Worm (Caenorhabditis elegans): ENCODE measurements around the gene F42D1.4.
A peak's percentile ranks its signal among the peaks of the same experiment; 100 is the strongest.

The F42D1.4 gene

ce11 chrX:14790320-14791048, 16.6 kb upstream of the F42D1.4 start, which contains the start of gene tatn-1 (continued):
- no peak for TF ChIP-seq C34B4.2 (tag; optimal IDR thresholded peaks at IDR 0.05)
- no peak for TF ChIP-seq fkh-4 (tag; optimal IDR thresholded peaks at IDR 0.05; ENCODE audit: borderline replicate concordance)
- no peak for TF ChIP-seq ceh-63 (GFP tag; optimal IDR thresholded peaks at IDR 0.05)
- TF ChIP-seq swsn-7 (tag; optimal IDR thresholded peaks at IDR 0.05), result peak; percentile 41
- no peak for TF ChIP-seq C04F5.9 (tag; optimal IDR thresholded peaks at IDR 0.05)
- TF ChIP-seq snu-23 (GFP tag; optimal IDR thresholded peaks at IDR 0.05), result peak; percentile 85
- TF ChIP-seq fos-1 (tag; optimal IDR thresholded peaks at IDR 0.05), result no peak
- TF ChIP-seq mab-9 (GFP tag; IDR thresholded peaks at IDR 0.05), result no peak
- TF ChIP-seq nhr-47 (tag; optimal IDR thresholded peaks at IDR 0.05), result peak; percentile 78
- no peak for TF ChIP-seq unc-86 (tag; optimal IDR thresholded peaks at IDR 0.05)
- no peak for TF ChIP-seq unc-62 (GFP tag; optimal IDR thresholded peaks at IDR 0.05)
- TF ChIP-seq mdl-1 (tag; optimal IDR thresholded peaks at IDR 0.05), result peak; percentile 84 to 99
- TF ChIP-seq dpl-1 (GFP tag; optimal IDR thresholded peaks at IDR 0.05), result peak in 2 of 3 experiments; percentile 1 to 38
- no peak for TF ChIP-seq unc-30 (tag; optimal IDR thresholded peaks at IDR 0.05)
- no peak for TF ChIP-seq ceh-88 (GFP tag; IDR thresholded peaks at IDR 0.05)
- no peak for TF ChIP-seq pax-3 (tag; optimal IDR thresholded peaks at IDR 0.05)
- TF ChIP-seq hpl-2 (GFP tag; optimal IDR thresholded peaks at IDR 0.05), result no peak
- TF ChIP-seq F16B12.6 (tag; optimal IDR thresholded peaks at IDR 0.05), result no peak
- TF ChIP-seq fkh-8 (tag; optimal IDR thresholded peaks at IDR 0.05), result no peak
- TF ChIP-seq dsc-1 (tag; optimal IDR thresholded peaks at IDR 0.05), result no peak
- TF ChIP-seq snpc-4 (tag; optimal IDR thresholded peaks at IDR 0.05), result no peak
- TF ChIP-seq nhr-76 (tag; optimal IDR thresholded peaks at IDR 0.05), result no peak
- TF ChIP-seq pag-3 (tag; optimal IDR thresholded peaks at IDR 0.05; ENCODE audit: borderline replicate concordance, insufficient read depth), result no peak
- no peak for TF ChIP-seq ama-1 (optimal IDR thresholded peaks at IDR 0.05)
- TF ChIP-seq lin-39 (tag; optimal IDR thresholded peaks at IDR 0.05), result peak; percentile 11
- no peak for TF ChIP-seq lir-3 (tag; optimal IDR thresholded peaks at IDR 0.05; ENCODE audit: poor library complexity)
- TF ChIP-seq mep-1 (tag; optimal IDR thresholded peaks at IDR 0.05), result peak; percentile 75
- TF ChIP-seq nhr-84 (tag; optimal IDR thresholded peaks at IDR 0.05), result no peak
- no peak for TF ChIP-seq nhr-28 (tag; optimal IDR thresholded peaks at IDR 0.05)
- TF ChIP-seq lsy-2 (tag; optimal IDR thresholded peaks at IDR 0.05), result peak; percentile 51 to 65
- TF ChIP-seq lin-13 (GFP tag; optimal IDR thresholded peaks at IDR 0.05), result no peak
- no peak for TF ChIP-seq ceh-90 (tag; optimal IDR thresholded peaks at IDR 0.05)
- TF ChIP-seq nhr-20 (tag; optimal IDR thresholded peaks at IDR 0.05), result peak; percentile 99

DNA sequence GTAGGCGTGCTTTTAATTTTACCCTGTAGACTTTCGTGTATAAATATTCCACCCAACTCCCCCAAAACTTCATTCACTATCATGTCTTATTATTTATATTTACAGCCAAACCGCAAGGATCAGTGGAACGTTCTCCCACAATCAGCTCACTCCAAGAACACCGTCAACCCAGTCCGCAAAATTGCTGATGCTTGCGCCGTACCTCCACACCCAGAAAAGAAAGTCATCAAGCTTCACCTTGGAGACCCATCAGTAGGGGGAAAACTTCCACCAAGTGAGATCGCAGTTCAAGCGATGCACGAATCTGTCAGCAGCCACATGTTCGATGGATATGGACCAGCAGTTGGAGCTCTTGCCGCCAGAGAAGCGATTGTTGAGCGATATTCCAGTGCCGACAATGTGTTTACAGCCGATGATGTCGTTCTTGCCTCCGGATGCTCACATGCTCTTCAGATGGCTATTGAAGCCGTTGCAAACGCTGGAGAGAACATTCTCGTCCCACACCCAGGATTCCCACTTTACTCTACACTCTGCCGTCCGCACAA, 15.8 kb upstream of the F42D1.4 start:
- TF ChIP-seq efl-1 (optimal IDR thresholded peaks at IDR 0.05) (no peak), efl-1 (GFP tag; optimal IDR thresholded peaks at IDR 0.05 in 1 of 2) (peak in 1 of 2 experiments; percentile 30), sptf-1 (tag; optimal IDR thresholded peaks at IDR 0.05) (no peak)

DNA sequence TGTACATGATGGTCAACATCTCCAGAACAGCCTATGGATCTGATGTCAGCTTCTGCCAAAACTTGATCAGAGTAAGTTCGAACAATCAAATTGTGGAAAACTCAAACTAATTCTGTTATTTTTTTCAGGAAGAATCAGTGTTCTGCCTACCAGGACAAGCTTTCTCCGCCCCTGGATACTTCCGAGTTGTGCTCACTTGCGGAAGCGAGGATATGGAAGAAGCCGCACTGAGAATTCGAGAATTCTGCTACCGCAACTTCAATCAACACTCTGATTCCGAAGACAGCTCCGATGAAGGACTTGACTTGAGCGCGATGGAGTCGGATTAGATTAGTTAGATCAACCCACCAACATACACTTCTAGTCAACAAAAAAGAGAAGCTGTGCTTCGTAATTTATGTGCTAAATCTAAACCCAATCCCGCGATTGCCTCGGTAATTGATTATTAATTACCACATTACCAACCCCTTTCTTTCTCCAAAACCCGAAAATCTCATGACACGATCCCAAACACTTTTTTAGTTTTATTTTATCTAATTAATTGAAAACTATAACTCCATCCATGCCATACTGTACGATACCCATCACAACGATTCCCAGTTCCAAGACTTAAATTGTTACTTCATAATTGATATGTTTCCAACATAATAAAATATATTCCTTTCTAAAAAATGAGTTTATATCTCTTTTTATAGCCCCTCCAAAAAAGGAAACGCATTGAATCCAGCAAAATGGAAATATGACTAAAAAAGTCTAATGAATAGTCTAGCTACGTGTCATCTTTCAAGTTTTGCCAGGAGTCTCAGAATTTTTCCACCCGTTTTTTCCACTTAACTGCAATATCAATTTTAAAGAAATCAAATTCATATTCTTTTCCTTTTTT, 14.5 kb upstream of the F42D1.4 start:
- TF ChIP-seq efl-1 (optimal IDR thresholded peaks at IDR 0.05) (no peak), efl-1 (GFP tag; optimal IDR thresholded peaks at IDR 0.05 in 1 of 2) (peak in 1 of 2 experiments; percentile 40), Y116A8C.19 (tag; optimal IDR thresholded peaks at IDR 0.05; ENCODE audit: borderline replicate concordance) (no peak), aly-2 (tag; optimal IDR thresholded peaks at IDR 0.05) (peak; percentile 66), nhr-11 (tag; optimal IDR thresholded peaks at IDR 0.05) (peak; percentile 8), nhr-85 (tag) (peak; percentile 30)
